Worm (Caenorhabditis elegans): ENCODE results near the gene F35C11.2.

The F35C11.2 gene

ce11 chrII:8259674-8260073 lies 11.0 kb upstream of the F35C11.2 start (continued):
- TF ChIP-seq ceh-40 (GFP tag; IDR thresholded peaks at IDR 0.05), result no peak
- TF ChIP-seq akir-1 (GFP tag; optimal IDR thresholded peaks at IDR 0.05), result no peak

ce11 chrII:8259038-8259437 lies 10.4 kb upstream of the F35C11.2 start, which contains the start of gene F35C11.6:
F35C11.6 (minus strand) TSS chrII:8259138.
- TF ChIP-seq ZK185.1 (tag; optimal IDR thresholded peaks at IDR 0.05; ENCODE audit: poor library complexity, severe bottlenecking) (no peak), ztf-18 (tag; optimal IDR thresholded peaks at IDR 0.05) (no peak), Y67H2A.10 (GFP tag; conservative IDR thresholded peaks at IDR 0.05) (no peak), snpc-3.4 (tag; optimal IDR thresholded peaks at IDR 0.05) (no peak), xnd-1 (tag; optimal IDR thresholded peaks at IDR 0.05) (no peak), B0019.2 (GFP tag; conservative IDR thresholded peaks at IDR 0.05) (no peak), dpl-1 (GFP tag; optimal IDR thresholded peaks at IDR 0.05) (no peak), madf-6 (GFP tag; IDR thresholded peaks at IDR 0.05) (no peak), hmg-20 (GFP tag; IDR thresholded peaks at IDR 0.05) (no peak), let-607 (tag; optimal IDR thresholded peaks at IDR 0.05) (no peak), him-1 (tag; optimal IDR thresholded peaks at IDR 0.05) (no peak), F22D6.2 (tag; optimal IDR thresholded peaks at IDR 0.05) (no peak), D2030.7 (GFP tag; IDR thresholded peaks at IDR 0.05) (no peak), ceh-100 (GFP tag; IDR thresholded peaks at IDR 0.05) (no peak), madf-3 (GFP tag; IDR thresholded peaks at IDR 0.05) (no peak)

- TF ChIP-seq dpl-1 (GFP tag; optimal IDR thresholded peaks at IDR 0.05) (no peak), lin-26 (GFP tag; IDR thresholded peaks at IDR 0.05) (no peak), Y53G8AR.9 (GFP tag; conservative IDR thresholded peaks at IDR 0.05) (no peak), zfh-2 (GFP tag; conservative IDR thresholded peaks at IDR 0.05) (no peak), F22D6.2 (tag; optimal IDR thresholded peaks at IDR 0.05) (no peak), mel-28 (tag; optimal IDR thresholded peaks at IDR 0.05; ENCODE audit: borderline replicate concordance) (no peak), dpff-1 (tag; optimal IDR thresholded peaks at IDR 0.05) (no peak), gei-17 (GFP tag; optimal IDR thresholded peaks at IDR 0.05) (no peak), nfya-1 (tag; optimal IDR thresholded peaks at IDR 0.05; ENCODE audit: borderline replicate concordance, insufficient read depth) (no peak), F57A8.1 (GFP tag; optimal IDR thresholded peaks at IDR 0.05) (no peak), ztf-26 (tag; optimal IDR thresholded peaks at IDR 0.05) (no peak), ceh-91 (GFP tag; IDR thresholded peaks at IDR 0.05) (no peak), ekl-4 (GFP tag; IDR thresholded peaks at IDR 0.05) (no peak), mxl-1 (tag; optimal IDR thresholded peaks at IDR 0.05) (no peak), nhr-90 (tag; optimal IDR thresholded peaks at IDR 0.05) (no peak), egl-44 (GFP tag; IDR thresholded peaks at IDR 0.05) (no peak), lin-35 (GFP tag; optimal IDR thresholded peaks at IDR 0.05) (no peak), nfya-2 (GFP tag; IDR thresholded peaks at IDR 0.05) (no peak), aptf-3 (GFP tag; IDR thresholded peaks at IDR 0.05) (no peak), aptf-2 (GFP tag; conservative IDR thresholded peaks at IDR 0.05) (no peak)
Observed at ce11 chrII:8256013-8256412, 7.4 kb upstream of the F35C11.2 start, which contains the start of gene F35C11.7. F35C11.7 (plus strand) TSS chrII:8256313.

All from whole organism, young adult.